Fruit fly (Drosophila melanogaster) whole organism, prepupa: ENCODE results near the gene CG14969.

ENCODE experiments used
- CG15336 ChIP-seq: fragments of 200-800 bp; sonication (Bioruptor generic); IDR thresholded peaks from 2 replicates; pipeline ENCODE4 v1.3.6; 2022; ENCODE audit warnings: missing biosample characterization, missing genetic modification characterization
- CG1621 ChIP-seq: fragments of 200-800 bp; sonication (Bioruptor generic); optimal IDR thresholded peaks from 3 replicates; lab custom pipeline; 2018; ENCODE audit warnings: missing biosample characterization, mild to moderate bottlenecking, missing genetic modification characterization
- CG32006 ChIP-seq: fragments of 200-800 bp; sonication (Bioruptor generic); optimal IDR thresholded peaks from 3 replicates; lab custom pipeline; 2017; ENCODE audit warnings: missing biosample characterization, mild to moderate bottlenecking, missing genetic modification characterization
- CG8319 ChIP-seq: fragments of 200-800 bp; sonication (Bioruptor generic); optimal IDR thresholded peaks from 3 replicates; lab custom pipeline; 2016; ENCODE audit warnings: missing biosample characterization, missing genetic modification characterization
- CG9139 ChIP-seq: fragments of 200-800 bp; sonication (Bioruptor generic); optimal IDR thresholded peaks from 3 replicates; lab custom pipeline; 2017; ENCODE audit warnings: missing biosample characterization, mild to moderate bottlenecking, missing genetic modification characterization
- Hr38 ChIP-seq: sonication (Bioruptor generic); optimal IDR thresholded peaks from 2 replicates; lab custom pipeline; 2016; ENCODE audit warnings: missing biosample characterization, missing genetic modification characterization
- Hr4 ChIP-seq: fragments of 200-800 bp; sonication (Bioruptor generic); optimal IDR thresholded peaks from 3 replicates; lab custom pipeline; 2016; ENCODE audit warnings: missing biosample characterization, missing genetic modification characterization
- Lpt ChIP-seq: fragments of 200-800 bp; sonication (Bioruptor generic); optimal IDR thresholded peaks from 3 replicates; lab custom pipeline; 2016; ENCODE audit warnings: missing biosample characterization, missing genetic modification characterization
- fd59A ChIP-seq: fragments of 200-800 bp; sonication (Bioruptor generic); optimal IDR thresholded peaks from 2 replicates; lab custom pipeline; 2017; ENCODE audit warnings: missing biosample characterization, mild to moderate bottlenecking, missing genetic modification characterization, missing genetic modification reagents
- lz ChIP-seq: fragments of 200-800 bp; sonication (Bioruptor generic); optimal IDR thresholded peaks from 3 replicates; lab custom pipeline; 2016; ENCODE audit warnings: missing biosample characterization, missing genetic modification characterization
- svp ChIP-seq: fragments of 200-800 bp; sonication (Bioruptor generic); peaks from one replicate; lab custom pipeline; 2016; ENCODE audit warnings: missing biosample characterization, missing genetic modification characterization

dm6 chr3L:3337345-3337928 is 2.7 kb upstream of the CG14969 start:
- no peak for TF ChIP-seq CG8319 (GFP tag; lab: Kevin White, UChicago)
- TF ChIP-seq svp = no peak
- no peak for TF ChIP-seq CG9139 (GFP tag; lab: Kevin White, UChicago)
- no peak for TF ChIP-seq Hr4 (GFP tag; lab: Kevin White, UChicago)
- TF ChIP-seq fd59A (GFP tag; lab: Kevin White, UChicago) = no peak
- no peak for TF ChIP-seq CG1621 (tag; lab: Kevin White, UChicago)
- TF ChIP-seq CG32006 (GFP tag; lab: Kevin White, UChicago) = no peak
- no peak for TF ChIP-seq lz
- TF ChIP-seq Hr38 (GFP tag; lab: Kevin White, UChicago) = no peak
- TF ChIP-seq Lpt (GFP tag; lab: Kevin White, UChicago) = no peak
- no peak for TF ChIP-seq CG15336
